Worm (Caenorhabditis elegans) whole organism, young adult: ENCODE results near the gene cdk-1.

ENCODE experiments used
- B0336.3 ChIP-seq: fragments of 200-800 bp; sonication (Bioruptor generic); IDR thresholded peaks from 2 replicates; pipeline ENCODE4 v1.3.6; 2022; ENCODE audit warnings: missing genetic modification characterization, missing compliant biosample characterization
- C17E4.6 ChIP-seq: fragments of 200-800 bp; sonication (Bioruptor generic); IDR thresholded peaks from 2 replicates; pipeline ENCODE4 v1.3.6; 2022; ENCODE audit warnings: missing genetic modification reagents, missing genetic modification characterization, missing compliant biosample characterization
- F23B12.7 ChIP-seq: sonication (generic microtip); optimal IDR thresholded peaks from 2 replicates; lab custom pipeline; 2017; ENCODE audit warnings: missing genetic modification characterization, mild to moderate bottlenecking, missing compliant biosample characterization, antibody characterized with exemption, moderate library complexity; ENCODE audit not compliant: insufficient read depth
- F52B5.7 ChIP-seq: sonication (generic microtip); optimal IDR thresholded peaks from 2 replicates; lab custom pipeline; 2016; ENCODE audit warnings: mild to moderate bottlenecking, missing genetic modification characterization, missing compliant biosample characterization
- F57C9.4 ChIP-seq: sonication (generic microtip); optimal IDR thresholded peaks from 2 replicates; lab custom pipeline; 2017; ENCODE audit warnings: mild to moderate bottlenecking, missing genetic modification characterization, missing compliant biosample characterization
- K12H6.12 ChIP-seq: fragments of 200-800 bp; sonication (Bioruptor generic); optimal IDR thresholded peaks from 2 replicates; lab custom pipeline; 2018; ENCODE audit warnings: mild to moderate bottlenecking, missing genetic modification characterization, missing compliant biosample characterization
- T26A5.8 ChIP-seq: sonication (generic microtip); optimal IDR thresholded peaks from 2 replicates; lab custom pipeline; 2016; ENCODE audit warnings: missing genetic modification characterization, missing compliant biosample characterization
- Y56A3A.18 ChIP-seq: fragments of 200-800 bp; sonication (Bioruptor generic); IDR thresholded peaks from 2 replicates; pipeline ENCODE4 v1.3.6; 2022; ENCODE audit warnings: missing genetic modification reagents, missing genetic modification characterization, missing compliant biosample characterization
- Y79H2A.3 ChIP-seq: fragments of 200-800 bp; sonication (Bioruptor generic); conservative IDR thresholded peaks from 2 replicates; pipeline ENCODE4 v1.3.6; 2022; ENCODE audit warnings: missing genetic modification reagents, missing genetic modification characterization, missing compliant biosample characterization
- Y95B8A.8 ChIP-seq: fragments of 200-800 bp; sonication (Bioruptor generic); IDR thresholded peaks from 2 replicates; pipeline ENCODE4 v1.3.6; 2022; ENCODE audit warnings: missing genetic modification reagents, missing genetic modification characterization, missing compliant biosample characterization
- akir-1 ChIP-seq: fragments of 200-800 bp; sonication (Bioruptor generic); optimal IDR thresholded peaks from 2 replicates; lab custom pipeline; 2018; ENCODE audit warnings: mild to moderate bottlenecking, missing genetic modification characterization, moderate library complexity, missing compliant biosample characterization
- ama-1 ChIP-seq, 3 experiments: fragments of 150-350 bp in 1 of 3; sonication (generic microtip) in 2 of 3; optimal IDR thresholded peaks; 2 replicates each; lab custom pipeline; 2014 to 2018; ENCODE audit warnings: missing biosample characterization in 2 of 3, missing genetic modification characterization in 2 of 3, missing genetic modification reagents in 2 of 3
- aptf-2 ChIP-seq: fragments of 200-800 bp; sonication (Bioruptor generic); conservative IDR thresholded peaks from 2 replicates; pipeline ENCODE4 v1.3.6; 2022; ENCODE audit warnings: missing genetic modification reagents, missing genetic modification characterization, missing compliant biosample characterization
- atf-7 ChIP-seq: sonication (generic microtip); optimal IDR thresholded peaks from 2 replicates; lab custom pipeline; 2017; ENCODE audit warnings: mild to moderate bottlenecking, missing genetic modification characterization, missing compliant biosample characterization
- attf-3 ChIP-seq: fragments of 200-800 bp; sonication (Bioruptor generic); conservative IDR thresholded peaks from 2 replicates; pipeline ENCODE4 v1.3.6; 2022; ENCODE audit warnings: missing genetic modification reagents, missing genetic modification characterization, missing compliant biosample characterization
- ceh-100 ChIP-seq: fragments of 200-800 bp; sonication (Bioruptor generic); IDR thresholded peaks from 2 replicates; pipeline ENCODE4 v1.3.6; 2022; ENCODE audit warnings: missing genetic modification reagents, missing genetic modification characterization, missing compliant biosample characterization
- ceh-79 ChIP-seq: sonication (generic microtip); optimal IDR thresholded peaks from 2 replicates; lab custom pipeline; 2017; ENCODE audit warnings: mild to moderate bottlenecking, missing genetic modification characterization, missing compliant biosample characterization
- egl-18 ChIP-seq: fragments of 200-800 bp; sonication (Bioruptor generic); IDR thresholded peaks from 2 replicates; pipeline ENCODE4 v1.3.6; 2022; ENCODE audit warnings: missing genetic modification reagents, missing genetic modification characterization, missing compliant biosample characterization
- him-1 ChIP-seq: sonication (generic microtip); optimal IDR thresholded peaks from 2 replicates; lab custom pipeline; 2016; ENCODE audit warnings: missing genotype, missing genetic modification reagents, missing genetic modification characterization, missing compliant biosample characterization
- hmg-1.2 ChIP-seq: fragments of 200-800 bp; sonication (Bioruptor generic); IDR thresholded peaks from 2 replicates; pipeline ENCODE4 v1.3.6; 2022; ENCODE audit warnings: missing genetic modification reagents, missing genetic modification characterization, missing compliant biosample characterization
- hsf-1 ChIP-seq: fragments of 200-800 bp; sonication (Bioruptor generic); IDR thresholded peaks from 2 replicates; pipeline ENCODE4 v1.3.6; 2022; ENCODE audit warnings: missing genetic modification reagents, missing genetic modification characterization, missing compliant biosample characterization
- let-607 ChIP-seq, 2 experiments: fragments of 200-800 bp in 1 of 2; sonication (Bioruptor generic) in 1 of 2; sonication (generic microtip) in 1 of 2; optimal IDR thresholded peaks; 2 replicates each; lab custom pipeline; 2016 to 2018; ENCODE audit warnings: mild to moderate bottlenecking in 2 of 2, missing compliant biosample characterization in 2 of 2, missing genetic modification characterization in 2 of 2, moderate library complexity in 2 of 2, missing genotype in 1 of 2
- lsy-27 ChIP-seq: sonication (generic microtip); optimal IDR thresholded peaks from 2 replicates; lab custom pipeline; 2017; ENCODE audit warnings: missing genetic modification characterization, mild to moderate bottlenecking, missing compliant biosample characterization, antibody characterized with exemption, missing genotype, borderline replicate concordance; ENCODE audit not compliant: insufficient read depth
- madf-6 ChIP-seq: fragments of 200-800 bp; sonication (Bioruptor generic); IDR thresholded peaks from 2 replicates; pipeline ENCODE4 v1.3.6; 2022; ENCODE audit warnings: missing genetic modification reagents, missing genetic modification characterization, missing compliant biosample characterization
- madf-8 ChIP-seq: fragments of 200-800 bp; sonication (Bioruptor generic); conservative IDR thresholded peaks from 2 replicates; pipeline ENCODE4 v1.3.6; 2022; ENCODE audit warnings: missing genetic modification reagents, missing genetic modification characterization, missing compliant biosample characterization
- mel-28 ChIP-seq: sonication (generic microtip); optimal IDR thresholded peaks from 2 replicates; lab custom pipeline; 2016; ENCODE audit warnings: borderline replicate concordance, mild to moderate bottlenecking, missing genetic modification characterization, missing compliant biosample characterization
- nfya-1 ChIP-seq: sonication (generic microtip); optimal IDR thresholded peaks from 2 replicates; lab custom pipeline; 2017; ENCODE audit warnings: antibody characterized with exemption, missing compliant biosample characterization, missing genetic modification characterization, borderline replicate concordance; ENCODE audit not compliant: insufficient read depth
- nhr-27 ChIP-seq: fragments of 200-800 bp; sonication (Bioruptor generic); optimal IDR thresholded peaks from 2 replicates; lab custom pipeline; 2018; ENCODE audit warnings: mild to moderate bottlenecking, missing genetic modification characterization, moderate library complexity, missing compliant biosample characterization
- nhr-80 ChIP-seq: sonication (generic microtip); optimal IDR thresholded peaks from 2 replicates; lab custom pipeline; 2016; ENCODE audit warnings: missing genetic modification characterization, missing compliant biosample characterization
- pha-4 ChIP-seq: fragments of 150-350 bp; sonication (generic microtip); optimal IDR thresholded peaks from 2 replicates; lab custom pipeline; 2014; ENCODE audit warnings: missing biosample characterization, missing genetic modification reagents, missing genetic modification characterization
- rec-8 ChIP-seq, 2 experiments: sonication (generic microtip); optimal IDR thresholded peaks; 2 replicates each; lab custom pipeline; 2016; ENCODE audit warnings: mild to moderate bottlenecking in 2 of 2, missing genetic modification characterization in 2 of 2, missing genetic modification reagents in 2 of 2, missing genotype in 2 of 2, missing biosample characterization in 1 of 2, missing compliant biosample characterization in 1 of 2, moderate library complexity in 1 of 2
- repo-1 ChIP-seq: sonication (generic microtip); optimal IDR thresholded peaks from 2 replicates; lab custom pipeline; 2017; ENCODE audit warnings: mild to moderate bottlenecking, missing genetic modification characterization, missing compliant biosample characterization
- snpc-1.1 ChIP-seq: sonication (generic microtip); optimal IDR thresholded peaks from 2 replicates; lab custom pipeline; 2017; ENCODE audit warnings: missing genetic modification characterization, mild to moderate bottlenecking, missing compliant biosample characterization, antibody characterized with exemption, moderate library complexity, missing genotype, missing genetic modification reagents; ENCODE audit not compliant: insufficient read depth
- snpc-1.3 ChIP-seq: sonication (generic microtip); optimal IDR thresholded peaks from 2 replicates; lab custom pipeline; 2017; ENCODE audit warnings: missing genetic modification characterization, mild to moderate bottlenecking, missing compliant biosample characterization, antibody characterized with exemption, moderate library complexity, missing genotype, missing genetic modification reagents; ENCODE audit not compliant: insufficient read depth
- snpc-3.4 ChIP-seq: sonication (generic microtip); optimal IDR thresholded peaks from 2 replicates; lab custom pipeline; 2017; ENCODE audit warnings: missing genetic modification characterization, mild to moderate bottlenecking, missing compliant biosample characterization, antibody characterized with exemption, moderate library complexity, missing genotype, missing genetic modification reagents
- snpc-4 ChIP-seq, 5 experiments: fragments of 150-350 bp in 1 of 5; sonication (generic microtip) in 4 of 5; optimal IDR thresholded peaks; 2 replicates each; lab custom pipeline; 2014 to 2018; ENCODE audit warnings: missing genetic modification characterization in 5 of 5, missing biosample characterization in 3 of 5, antibody characterized with exemption in 2 of 5, mild to moderate bottlenecking in 2 of 5, missing compliant biosample characterization in 2 of 5, missing genotype in 2 of 5, moderate library complexity in 2 of 5, missing genetic modification reagents in 1 of 5
- tbp1 ChIP-seq: fragments of 200-800 bp; sonication (Bioruptor generic); optimal IDR thresholded peaks from 2 replicates; lab custom pipeline; 2018; ENCODE audit warnings: mild to moderate bottlenecking, missing genetic modification characterization, missing compliant biosample characterization
- xnd-1 ChIP-seq: sonication (generic microtip); optimal IDR thresholded peaks from 2 replicates; lab custom pipeline; 2016; ENCODE audit warnings: missing genotype, missing genetic modification reagents, missing genetic modification characterization, missing compliant biosample characterization
- zfh-2 ChIP-seq: fragments of 200-800 bp; sonication (Bioruptor generic); conservative IDR thresholded peaks from 2 replicates; pipeline ENCODE4 v1.3.6; 2022; ENCODE audit warnings: missing genetic modification reagents, missing genetic modification characterization, missing compliant biosample characterization
- zim-3 ChIP-seq: sonication (generic microtip); optimal IDR thresholded peaks from 2 replicates; lab custom pipeline; 2017; ENCODE audit warnings: mild to moderate bottlenecking, missing genetic modification characterization, moderate library complexity, missing compliant biosample characterization
- ztf-18 ChIP-seq: sonication (generic microtip); optimal IDR thresholded peaks from 2 replicates; lab custom pipeline; 2016; ENCODE audit warnings: missing genotype, mild to moderate bottlenecking, missing genetic modification characterization, missing compliant biosample characterization
- ztf-26 ChIP-seq: sonication (generic microtip); optimal IDR thresholded peaks from 2 replicates; lab custom pipeline; 2017; ENCODE audit warnings: missing genetic modification characterization, missing compliant biosample characterization

cdk-1 gene

DNA sequence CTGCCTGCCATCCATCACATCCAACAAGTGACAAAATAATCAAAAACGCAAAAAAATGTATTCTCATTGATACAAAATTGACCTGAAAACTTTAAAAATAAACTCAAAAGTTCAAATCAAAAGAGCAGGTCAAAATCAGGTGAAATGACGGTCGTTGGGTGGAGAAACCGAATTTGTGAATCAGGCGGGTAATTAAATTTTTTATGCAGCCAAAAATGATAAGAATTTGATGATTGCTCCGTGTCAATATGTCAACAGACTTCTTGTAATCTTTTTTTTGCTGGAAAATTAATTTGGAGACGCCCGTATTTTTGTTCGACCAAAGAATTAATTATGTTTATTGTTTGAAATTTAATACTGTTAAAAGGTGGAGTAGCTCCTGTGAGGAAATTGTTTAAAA lies 33.4 kb upstream of the cdk-1 start, which contains the start of gene ncx-6:
ncx-6 (minus strand) TSS at position 88 of the 400 bp plus-strand sequence.
- TF ChIP-seq zim-3 (tag; lab: Kevin White, UChicago) (no peak), snpc-4 (GFP tag; optimal IDR thresholded peaks at IDR 0.05; lab: Kevin White, UChicago) (no peak), snpc-4 (tag; optimal IDR thresholded peaks at IDR 0.05; lab: Kevin White, UChicago) (peak in 1 of 4 experiments; percentile 16), nhr-80 (tag; lab: Kevin White, UChicago) (peak; percentile 53)

DNA sequence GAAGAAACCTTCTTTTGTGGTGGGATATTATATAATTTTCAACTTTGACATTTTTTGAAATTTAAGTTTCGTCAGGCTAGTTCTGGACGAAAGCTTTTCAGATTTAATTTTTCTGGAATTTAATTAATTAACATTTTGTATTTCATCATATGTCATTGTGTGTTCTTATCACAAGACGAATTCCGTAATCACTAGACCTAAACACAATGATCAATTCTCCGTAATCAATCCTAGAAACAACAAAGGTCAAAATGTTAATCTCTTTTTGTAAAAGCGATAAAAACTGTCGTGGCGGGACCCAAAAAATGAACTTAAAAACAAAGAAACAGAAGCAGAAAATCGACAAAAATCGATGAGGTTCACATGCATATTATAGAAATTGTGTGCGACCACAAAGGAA lies 32.5 kb upstream of the cdk-1 start:
- TF ChIP-seq aptf-2 (no peak), F52B5.7 (no peak), pha-4 (no peak), ceh-79 (no peak), ceh-100 (GFP tag; lab: Robert Waterston, UW) (no peak), F23B12.7 (tag; lab: Kevin White, UChicago) (no peak)

DNA sequence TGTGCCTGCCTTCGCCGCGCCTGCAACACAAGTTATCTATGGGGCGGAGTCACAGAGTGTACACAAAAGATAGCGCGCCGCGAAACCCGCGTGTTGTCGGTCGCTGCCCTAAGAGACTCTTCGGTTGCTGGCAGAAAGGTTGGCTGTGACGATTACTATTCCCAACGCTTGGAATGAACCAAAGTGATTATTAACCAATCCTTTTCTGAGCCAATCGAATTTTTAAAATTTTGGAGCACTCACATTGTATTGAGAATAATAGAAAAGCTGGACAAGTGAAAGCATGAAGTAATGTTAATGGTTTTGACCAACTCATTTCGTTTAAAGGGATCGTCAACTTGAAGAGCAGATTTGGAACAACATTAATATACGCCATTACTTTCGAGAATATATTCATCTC lies 30.0 kb upstream of the cdk-1 start:
- peak; percentile 98 for TF ChIP-seq snpc-4 (GFP tag; optimal IDR thresholded peaks at IDR 0.05; lab: Kevin White, UChicago)
- TF ChIP-seq snpc-4 (tag; optimal IDR thresholded peaks at IDR 0.05; lab: Kevin White, UChicago), result peak; percentile 98 to 100 (median 99)
- peak; percentile 20 for TF ChIP-seq akir-1
- TF ChIP-seq ztf-18 (tag; lab: Kevin White, UChicago), result peak; percentile 14
- peak; percentile 34 for TF ChIP-seq F57C9.4 (tag; lab: Kevin White, UChicago)
- peak; percentile 17 for TF ChIP-seq lsy-27
- peak; percentile 62; the same call in 1 of the 2 replicates for TF ChIP-seq Y95B8A.8 (GFP tag; lab: Robert Waterston, UW)
- peak; percentile 46 for TF ChIP-seq ztf-26
- TF ChIP-seq hsf-1, result 0 out of 2 replicates have a peak, but pooled peaks have one; percentile 26
- peak in 1 of 2 experiments; percentile 41 for TF ChIP-seq rec-8 (tag; optimal IDR thresholded peaks at IDR 0.05; lab: Kevin White, UChicago)
- TF ChIP-seq mel-28 (tag; lab: Kevin White, UChicago), result no peak
- peak; percentile 87 for TF ChIP-seq B0336.3 (GFP tag; lab: Robert Waterston, UW)
- no peak for TF ChIP-seq T26A5.8 (tag; lab: Kevin White, UChicago)
- peak; percentile 62 for TF ChIP-seq xnd-1
- peak; percentile 97 for TF ChIP-seq snpc-3.4
- no peak for TF ChIP-seq nfya-1 (tag; lab: Kevin White, UChicago)
- peak; percentile 78; the same call in 1 of the 2 replicates for TF ChIP-seq Y56A3A.18 (GFP tag; lab: Robert Waterston, UW)
- TF ChIP-seq let-607 (tag; optimal IDR thresholded peaks at IDR 0.05; lab: Kevin White, UChicago), result no peak
- peak; percentile 92 for TF ChIP-seq madf-6 (GFP tag; lab: Robert Waterston, UW)
- no peak for TF ChIP-seq attf-3
- no peak for TF ChIP-seq egl-18 (GFP tag; lab: Robert Waterston, UW)
- peak; percentile 19 for TF ChIP-seq atf-7 (tag; lab: Kevin White, UChicago)
- TF ChIP-seq madf-8 (GFP tag; lab: Robert Waterston, UW), result peak; percentile 37; the same call in 1 of the 2 replicates
- TF ChIP-seq tbp1 (GFP tag; lab: Kevin White, UChicago), result peak; percentile 81
- peak; percentile 97 for TF ChIP-seq him-1
- TF ChIP-seq repo-1 (tag; lab: Kevin White, UChicago), result peak; percentile 76
- no peak for TF ChIP-seq zfh-2 (GFP tag; lab: Robert Waterston, UW)
- peak; percentile 18 for TF ChIP-seq nhr-27 (tag; lab: Kevin White, UChicago)
- TF ChIP-seq Y79H2A.3, result 0 out of 2 replicates have a peak, but pooled peaks have one; percentile 26
- peak; percentile 95 for TF ChIP-seq ama-1 (optimal IDR thresholded peaks at IDR 0.05; lab: Kevin White, UChicago)
- TF ChIP-seq ama-1 (GFP tag; optimal IDR thresholded peaks at IDR 0.05; lab: Kevin White, UChicago), result no peak
- no peak for TF ChIP-seq K12H6.12 (tag; lab: Kevin White, UChicago)
- peak; percentile 94 for TF ChIP-seq snpc-1.3 (tag; lab: Kevin White, UChicago)
- peak; percentile 99 for TF ChIP-seq snpc-1.1 (tag; lab: Kevin White, UChicago)
- peak; percentile 98 for TF ChIP-seq hmg-1.2 (GFP tag; lab: Robert Waterston, UW)
- TF ChIP-seq C17E4.6 (GFP tag; lab: Robert Waterston, UW), result peak; percentile 55; the same call in 1 of the 2 replicates
